Worm (Caenorhabditis elegans): ENCODE data around the gene srd-59.

ce11 chrII:7224074-7224473 is 18.6 kb downstream of the srd-59 start:
- no peak for TF ChIP-seq T22C8.4 (GFP tag; IDR thresholded peaks at IDR 0.05)
- TF ChIP-seq klf-2 (GFP tag; conservative IDR thresholded peaks at IDR 0.05), result no peak
- TF ChIP-seq cog-1 (tag; optimal IDR thresholded peaks at IDR 0.05), result no peak
- no peak for TF ChIP-seq ref-1 (GFP tag; conservative IDR thresholded peaks at IDR 0.05)
- TF ChIP-seq ztf-23 (GFP tag; IDR thresholded peaks at IDR 0.05), result no peak
- TF ChIP-seq flt-1 (GFP tag; IDR thresholded peaks at IDR 0.05), result no peak
- no peak for TF ChIP-seq ztf-29 (GFP tag; IDR thresholded peaks at IDR 0.05)
- TF ChIP-seq med-1 (GFP tag; optimal IDR thresholded peaks at IDR 0.05; ENCODE audit: insufficient read depth), result no peak
- no peak for TF ChIP-seq tab-1 (GFP tag; IDR thresholded peaks at IDR 0.05)

Data from whole organism, midembryonic.